Worm (Caenorhabditis elegans) whole organism, late embryonic: ENCODE results near the gene C27B7.9.

ENCODE experiments used
- ceh-22 ChIP-seq: sonication (generic microtip); optimal IDR thresholded peaks from 2 replicates; lab custom pipeline; 2017; ENCODE audit warnings: missing biosample characterization, missing genetic modification characterization
- ceh-48 ChIP-seq: sonication (generic microtip); optimal IDR thresholded peaks from 2 replicates; lab custom pipeline; 2016; ENCODE audit warnings: missing genetic modification characterization, inconsistent platforms, missing compliant biosample characterization
- ets-4 ChIP-seq: sonication (generic microtip); optimal IDR thresholded peaks from 2 replicates; lab custom pipeline; 2016; ENCODE audit warnings: missing genetic modification characterization, missing compliant biosample characterization
- ref-2 ChIP-seq: sonication (generic microtip); optimal IDR thresholded peaks from 2 replicates; lab custom pipeline; 2016; ENCODE audit warnings: missing genetic modification characterization, missing compliant biosample characterization
- sox-4 ChIP-seq: sonication (generic microtip); optimal IDR thresholded peaks from 2 replicates; lab custom pipeline; 2017; ENCODE audit warnings: mild to moderate bottlenecking, missing genetic modification characterization, inconsistent platforms, missing compliant biosample characterization

- TF ChIP-seq sox-4 (no peak), ceh-22 (tag; lab: Kevin White, UChicago) (no peak), ceh-48 (tag; lab: Kevin White, UChicago) (no peak), ets-4 (tag; lab: Kevin White, UChicago) (no peak), ref-2 (tag; lab: Kevin White, UChicago) (no peak)
Measured at ce11 chrIV:8916010-8916409, at the start of gene C27B7.9.
